Worm (Caenorhabditis elegans) whole organism, L3 larva: ENCODE results near the gene fbxb-21.

ENCODE experiments used
- ama-1 ChIP-seq: fragments of 150-350 bp; optimal IDR thresholded peaks from 2 replicates; lab custom pipeline; 2018
- ceh-9 ChIP-seq: sonication (generic microtip); optimal IDR thresholded peaks from 2 replicates; lab custom pipeline; 2018; ENCODE audit warnings: missing biosample characterization, missing genetic modification characterization
- daf-12 ChIP-seq: fragments of 150-350 bp; optimal IDR thresholded peaks from 2 replicates; lab custom pipeline; 2014; ENCODE audit warnings: missing biosample characterization, missing genetic modification reagents, missing genetic modification characterization
- elt-3 ChIP-seq, 3 experiments: fragments of 150-350 bp in 1 of 3; sonication (generic microtip) in 2 of 3; optimal IDR thresholded peaks; 2 replicates in 2 of 3; 4 replicates in 1 of 3; lab custom pipeline; 2014 to 2017; ENCODE audit warnings: missing biosample characterization in 3 of 3, missing genetic modification characterization in 3 of 3
- lin-39 ChIP-seq: fragments of 150-350 bp; optimal IDR thresholded peaks from 2 replicates; lab custom pipeline; 2018; ENCODE audit warnings: missing biosample characterization, missing genetic modification reagents, missing genetic modification characterization
- pqm-1 ChIP-seq: fragments of 150-350 bp; optimal IDR thresholded peaks from 2 replicates; lab custom pipeline; 2017; ENCODE audit warnings: missing biosample characterization, missing genetic modification characterization, inconsistent platforms
- snpc-4 ChIP-seq: fragments of 150-350 bp; optimal IDR thresholded peaks from 2 replicates; lab custom pipeline; 2014; ENCODE audit warnings: missing biosample characterization, missing genetic modification characterization
- tbx-2 ChIP-seq: sonication (generic microtip); optimal IDR thresholded peaks from 2 replicates; lab custom pipeline; 2016; ENCODE audit warnings: mild to moderate bottlenecking, missing genetic modification characterization, missing compliant biosample characterization
- unc-62 ChIP-seq: fragments of 150-350 bp; sonication (generic microtip); optimal IDR thresholded peaks from 4 replicates; lab custom pipeline; 2014; ENCODE audit warnings: missing biosample characterization, missing genetic modification reagents, missing genetic modification characterization

DNA sequence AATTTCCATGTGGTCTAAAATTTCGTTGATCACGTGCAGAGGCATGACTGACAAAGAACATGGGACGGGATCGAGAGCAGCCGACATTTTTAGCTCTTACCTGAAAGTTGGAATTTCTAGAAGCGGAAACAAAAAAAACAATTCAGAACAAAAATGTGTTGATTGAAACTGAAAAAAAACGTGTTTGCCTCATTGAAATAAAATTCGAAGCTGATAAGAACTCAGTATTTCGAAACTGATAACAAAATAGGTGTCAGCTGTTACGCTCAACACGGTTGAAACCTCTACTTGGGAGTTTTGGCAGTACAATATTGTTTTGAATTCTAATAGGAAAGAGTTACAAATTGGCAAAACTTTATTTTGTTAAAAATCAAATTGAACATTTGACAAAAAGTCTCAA is 39.8 kb downstream of the fbxb-21 start:
- TF ChIP-seq unc-62 (GFP tag; lab: Kevin White, UChicago) (no peak), snpc-4 (no peak), ama-1 (lab: Kevin White, UChicago) (no peak), tbx-2 (tag; lab: Kevin White, UChicago) (no peak), pqm-1 (tag; lab: Kevin White, UChicago) (peak; percentile 14), lin-39 (tag; lab: Kevin White, UChicago) (no peak), elt-3 (tag; optimal IDR thresholded peaks at IDR 0.05; lab: Kevin White, UChicago) (no peak), ceh-9 (tag; lab: Kevin White, UChicago) (no peak), daf-12 (tag; lab: Kevin White, UChicago) (no peak)
